Fruit fly (Drosophila melanogaster): ENCODE data around the gene CG16704.
A peak's percentile ranks its signal among the peaks of the same experiment; 100 is the strongest.

CG16704 gene

DNA sequence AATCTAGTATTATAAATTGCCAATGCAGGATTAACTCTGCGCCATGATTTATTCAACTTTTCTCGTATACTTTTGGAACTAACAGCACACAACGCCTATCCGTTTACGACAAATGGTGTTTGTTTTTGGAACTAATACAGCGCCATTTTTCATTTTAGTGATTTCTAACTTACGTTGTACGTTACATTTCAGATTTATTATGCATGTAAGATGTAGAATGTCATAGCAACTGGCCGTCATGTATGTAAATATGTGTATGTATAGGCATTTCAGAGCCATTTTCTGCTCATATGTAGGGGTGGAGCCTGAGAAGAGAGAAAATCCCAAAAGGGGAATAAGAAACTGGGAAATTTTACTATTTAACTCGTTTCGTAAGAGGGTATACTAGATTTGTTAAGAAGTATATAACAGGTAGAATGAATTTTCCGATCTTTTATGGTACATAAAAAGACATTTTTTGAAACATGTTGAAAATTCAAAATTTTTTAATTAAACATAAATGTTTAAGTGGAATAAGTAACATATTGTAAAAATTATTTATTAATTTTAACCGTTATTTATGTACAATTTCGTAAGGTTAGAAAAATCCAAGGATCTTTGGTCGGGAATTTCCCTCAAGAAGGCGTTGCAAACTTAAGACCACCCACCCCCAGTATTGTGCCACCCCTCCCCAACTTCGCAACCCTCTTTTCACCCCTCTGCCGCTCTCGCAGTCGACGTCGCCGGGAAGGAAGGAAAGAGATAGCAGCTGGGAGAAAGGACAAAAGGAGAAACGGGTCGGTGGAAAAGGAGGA, 34.8 kb downstream of the CG16704 start (continued):
- TF ChIP-seq CG4854 (GFP tag; optimal IDR thresholded peaks at IDR 0.05) (peak; percentile 67), nau (GFP tag; optimal IDR thresholded peaks at IDR 0.05) (no peak), dpn (GFP tag; optimal IDR thresholded peaks at IDR 0.05) (peak; percentile 43 to 71), sc (optimal IDR thresholded peaks at IDR 0.05) (no peak), sc (GFP tag; optimal IDR thresholded peaks at IDR 0.05) (no peak), kni (GFP tag; optimal IDR thresholded peaks at IDR 0.05) (peak; percentile 14), tx (GFP tag; optimal IDR thresholded peaks at IDR 0.05) (peak; percentile 56), trh (GFP tag; optimal IDR thresholded peaks at IDR 0.05) (no peak), dysf (GFP tag; IDR thresholded peaks at IDR 0.05) (peak; percentile 3; the same call in 1 of the 3 replicates), CG31365 (tag; optimal IDR thresholded peaks at IDR 0.05) (peak; percentile 55), CG1529 (GFP tag; optimal IDR thresholded peaks at IDR 0.05) (no peak), CG18011 (GFP tag; optimal IDR thresholded peaks at IDR 0.05) (no peak), CG7271 (tag; optimal IDR thresholded peaks at IDR 0.05) (no peak), CG4360 (GFP tag; IDR thresholded peaks at IDR 0.05) (no peak), ftz-f1 (GFP tag; optimal IDR thresholded peaks at IDR 0.05) (no peak), pnt (GFP tag; optimal IDR thresholded peaks at IDR 0.05) (peak; percentile 62), Fer2 (tag; optimal IDR thresholded peaks at IDR 0.05) (no peak), prd (optimal IDR thresholded peaks at IDR 0.05) (no peak), prd (GFP tag; IDR thresholded peaks at IDR 0.05) (peak; percentile 72), onecut (GFP tag; IDR thresholded peaks at IDR 0.05) (peak; percentile 15; the same call in 1 of the 2 replicates), Atf6 (GFP tag; IDR thresholded peaks at IDR 0.05) (no peak), twi (tag; optimal IDR thresholded peaks at IDR 0.05) (peak; percentile 35), jigr1 (GFP tag; IDR thresholded peaks at IDR 0.05) (no peak), kah (GFP tag; optimal IDR thresholded peaks at IDR 0.05) (no peak), D19A (tag; optimal IDR thresholded peaks at IDR 0.05) (peak; percentile 53), CG3065 (GFP tag; optimal IDR thresholded peaks at IDR 0.05) (no peak), CG9932 (GFP tag; IDR thresholded peaks at IDR 0.05) (peak; percentile 63; the same call in 1 of the 2 replicates), sens (GFP tag) (peak; percentile 95), D (optimal IDR thresholded peaks at IDR 0.05) (no peak), D (GFP tag; optimal IDR thresholded peaks at IDR 0.05) (no peak), CG8478 (optimal IDR thresholded peaks at IDR 0.05) (no peak), pzg (GFP tag; optimal IDR thresholded peaks at IDR 0.05) (peak; percentile 31), CG8089 (GFP tag; optimal IDR thresholded peaks at IDR 0.05) (peak; percentile 21), CG7556 (GFP tag; optimal IDR thresholded peaks at IDR 0.05) (peak; percentile 34), h (optimal IDR thresholded peaks at IDR 0.05) (no peak), br (optimal IDR thresholded peaks at IDR 0.05) (no peak), CG11398 (GFP tag; optimal IDR thresholded peaks at IDR 0.05) (no peak), ems (GFP tag; optimal IDR thresholded peaks at IDR 0.05) (no peak), nerfin-2 (GFP tag; IDR thresholded peaks at IDR 0.05; ENCODE audit: partially characterized antibody) (no peak), CG4404 (GFP tag; IDR thresholded peaks at IDR 0.05) (no peak), CG1233 (GFP tag; optimal IDR thresholded peaks at IDR 0.05) (peak; percentile 43), Meics (GFP tag; optimal IDR thresholded peaks at IDR 0.05) (peak; percentile 41), PHDP (tag; optimal IDR thresholded peaks at IDR 0.05) (no peak), CG9727 (GFP tag; optimal IDR thresholded peaks at IDR 0.05) (peak; percentile 16), CG6272 (GFP tag; IDR thresholded peaks at IDR 0.05) (peak; percentile 55), hbn (GFP tag; IDR thresholded peaks at IDR 0.05; ENCODE audit: partially characterized antibody) (no peak), CHES-1-like (GFP tag; optimal IDR thresholded peaks at IDR 0.05) (peak; percentile 6), chinmo (GFP tag; IDR thresholded peaks at IDR 0.05; ENCODE audit: partially characterized antibody) (peak; percentile 57; the same call in 1 of the 4 replicates), ci (GFP tag; IDR thresholded peaks at IDR 0.05) (peak; percentile 84; the same call in 2 of the 3 replicates), Jarid2 (GFP tag; optimal IDR thresholded peaks at IDR 0.05) (no peak), unc-4 (GFP tag; IDR thresholded peaks at IDR 0.05; ENCODE audit: partially characterized antibody) (peak; percentile 43; the same call in 1 of the 2 replicates)

Measured in whole organism, embryonic.